Fruit fly (Drosophila melanogaster): ENCODE results near the gene Ptip.

The Ptip gene

DNA sequence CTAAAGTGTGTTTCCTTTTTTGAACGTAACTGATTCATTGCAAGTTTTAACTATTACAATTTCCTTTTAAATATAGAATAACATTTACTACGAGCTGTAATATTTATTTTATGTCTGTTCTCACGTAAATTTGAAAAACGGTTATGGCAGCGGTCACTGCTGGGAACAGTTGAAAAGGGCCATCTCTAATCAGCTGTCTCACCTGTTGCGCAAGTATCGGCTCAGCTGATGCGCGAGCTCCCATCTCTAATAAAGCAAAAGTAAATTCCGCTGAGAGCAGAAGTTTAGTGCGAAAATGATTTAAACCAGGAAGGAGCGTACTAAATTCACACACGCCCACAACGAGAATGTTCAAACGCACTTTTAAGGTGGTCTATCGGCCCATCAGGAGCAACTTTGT is 42.7 kb upstream of the Ptip start, which contains the start of gene Pex1 (continued):
- TF ChIP-seq vnd (GFP tag; IDR thresholded peaks at IDR 0.05; ENCODE audit: partially characterized antibody) (peak; percentile 71), chinmo (GFP tag; IDR thresholded peaks at IDR 0.05; ENCODE audit: partially characterized antibody) (no peak; the same call in 3 of the 4 replicates), Dfd (GFP tag; optimal IDR thresholded peaks at IDR 0.05) (no peak), Usf (GFP tag; optimal IDR thresholded peaks at IDR 0.05) (no peak), btn (GFP tag; optimal IDR thresholded peaks at IDR 0.05) (no peak), pita (GFP tag; optimal IDR thresholded peaks at IDR 0.05) (no peak), vfl (GFP tag; optimal IDR thresholded peaks at IDR 0.05) (no peak), Atf6 (GFP tag; IDR thresholded peaks at IDR 0.05) (no peak), Rfx (GFP tag; IDR thresholded peaks at IDR 0.05) (no peak), ato (GFP tag; IDR thresholded peaks at IDR 0.05; ENCODE audit: partially characterized antibody) (peak; percentile 53; the same call in 1 of the 2 replicates), Aef1 (GFP tag; IDR thresholded peaks at IDR 0.05) (no peak), Nf-YC (tag; optimal IDR thresholded peaks at IDR 0.05) (no peak), CG9727 (GFP tag; optimal IDR thresholded peaks at IDR 0.05) (peak; percentile 20), wek (GFP tag; optimal IDR thresholded peaks at IDR 0.05) (no peak), twi (tag; optimal IDR thresholded peaks at IDR 0.05) (no peak), NK7.1 (GFP tag; optimal IDR thresholded peaks at IDR 0.05) (no peak), ap (GFP tag; IDR thresholded peaks at IDR 0.05) (no peak), CG13296 (GFP tag; optimal IDR thresholded peaks at IDR 0.05) (no peak), CG13775 (GFP tag; optimal IDR thresholded peaks at IDR 0.05) (no peak), Sox102F (GFP tag; optimal IDR thresholded peaks at IDR 0.05) (no peak), CG10979 (tag; optimal IDR thresholded peaks at IDR 0.05) (peak; percentile 12), CG8944 (GFP tag; optimal IDR thresholded peaks at IDR 0.05) (no peak), CG3163 (GFP tag; optimal IDR thresholded peaks at IDR 0.05) (no peak), CG9817 (tag; optimal IDR thresholded peaks at IDR 0.05) (no peak), tin (GFP tag; optimal IDR thresholded peaks at IDR 0.05) (peak; percentile 46), CG34224 (GFP tag; IDR thresholded peaks at IDR 0.05; ENCODE audit: partially characterized antibody) (peak; percentile 94), caup (GFP tag; optimal IDR thresholded peaks at IDR 0.05; ENCODE audit: severe bottlenecking) (no peak), CG9876 (GFP tag; optimal IDR thresholded peaks at IDR 0.05) (no peak), lmd (GFP tag; IDR thresholded peaks at IDR 0.05) (no peak), wor (GFP tag; IDR thresholded peaks at IDR 0.05) (no peak), CG30020 (tag; optimal IDR thresholded peaks at IDR 0.05) (no peak), NfI (GFP tag; optimal IDR thresholded peaks at IDR 0.05) (no peak), emc (GFP tag; optimal IDR thresholded peaks at IDR 0.05) (no peak), Tbp (GFP tag; optimal IDR thresholded peaks at IDR 0.05) (no peak), CG9215 (GFP tag; IDR thresholded peaks at IDR 0.05) (no peak), CG5245 (GFP tag; optimal IDR thresholded peaks at IDR 0.05) (no peak), CG11398 (GFP tag; optimal IDR thresholded peaks at IDR 0.05) (no peak), gsb-n (tag; optimal IDR thresholded peaks at IDR 0.05) (peak; percentile 4), bab2 (GFP tag; optimal IDR thresholded peaks at IDR 0.05) (no peak), CG7357 (GFP tag; IDR thresholded peaks at IDR 0.05) (no peak), ems (GFP tag; optimal IDR thresholded peaks at IDR 0.05) (no peak), al (GFP tag; IDR thresholded peaks at IDR 0.05) (no peak), MBD-R2 (GFP tag; IDR thresholded peaks at IDR 0.05) (peak; percentile 95), sug (tag; optimal IDR thresholded peaks at IDR 0.05) (no peak), pum (GFP tag; optimal IDR thresholded peaks at IDR 0.05) (no peak), Doc3 (GFP tag; IDR thresholded peaks at IDR 0.05; ENCODE audit: partially characterized antibody) (peak; percentile 73), CG32772 (GFP tag; IDR thresholded peaks at IDR 0.05) (no peak), CHES-1-like (GFP tag; optimal IDR thresholded peaks at IDR 0.05) (no peak), CG18476 (GFP tag; optimal IDR thresholded peaks at IDR 0.05) (no peak), CG12299 (tag; optimal IDR thresholded peaks at IDR 0.05) (no peak), Oli (tag; optimal IDR thresholded peaks at IDR 0.05) (no peak), NC2α (GFP tag; optimal IDR thresholded peaks at IDR 0.05) (no peak)
